Fruit fly (Drosophila melanogaster) whole organism, prepupa: ENCODE data around the gene lds.

Experiments
- CG10669 ChIP-seq: fragments of 200-800 bp; sonication (Bioruptor generic); optimal IDR thresholded peaks from 3 replicates; lab custom pipeline; 2018; ENCODE audit warnings: missing biosample characterization, mild to moderate bottlenecking, missing genetic modification characterization, moderate library complexity
- Gug ChIP-seq: fragments of 200-800 bp; sonication (Bioruptor generic); IDR thresholded peaks from 2 replicates; pipeline ENCODE4 v1.3.6; 2022; ENCODE audit warnings: missing biosample characterization, missing genetic modification characterization

DNA sequence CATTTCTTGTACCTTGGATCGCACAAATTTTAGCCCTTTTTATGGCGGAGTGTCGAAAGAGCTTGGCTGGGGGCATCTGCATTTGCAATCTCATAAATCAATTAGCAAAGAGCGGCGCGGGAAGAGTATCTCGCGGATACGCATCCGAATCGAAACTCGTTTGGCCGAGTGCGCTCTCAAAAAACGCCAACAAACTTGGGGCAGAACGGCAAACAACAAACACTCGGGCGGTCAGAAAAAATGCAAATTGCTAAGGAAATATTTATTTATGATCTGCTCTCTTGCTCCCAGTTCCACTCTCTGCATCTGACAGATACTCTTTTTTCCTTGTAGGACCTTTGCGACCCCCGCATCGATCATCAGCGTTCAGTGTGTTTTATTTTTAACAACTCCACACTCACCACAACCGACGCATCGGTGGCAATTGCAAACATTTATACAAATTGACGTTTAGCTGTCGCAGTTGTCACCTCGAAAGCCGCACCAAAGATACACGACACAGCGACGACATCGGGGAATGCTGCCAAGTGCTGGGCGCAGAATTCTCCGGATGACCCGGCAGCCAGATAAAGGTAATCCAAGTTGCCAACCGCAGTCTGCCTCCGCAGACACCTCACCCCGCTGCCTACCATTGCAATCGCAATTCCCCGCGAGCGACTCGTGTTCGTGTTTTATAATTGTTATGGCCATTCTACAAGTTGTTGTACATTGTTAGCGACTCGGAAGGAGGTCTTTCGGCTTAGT is 48.9 kb downstream of the lds start:
- TF ChIP-seq CG10669 (GFP tag; lab: Kevin White, UChicago) (no peak), Gug (GFP tag; lab: Robert Waterston, UW) (no peak)
